Fruit fly (Drosophila melanogaster) whole organism: ENCODE measurements around the gene CG34034.

Source experiments
- CG8478 ChIP-seq: fragments of >200 bp; optimal IDR thresholded peaks from 2 replicates; lab custom pipeline; 2018; ENCODE audit warnings: inconsistent platforms
- Dll ChIP-seq: fragments of >200 bp; optimal IDR thresholded peaks from 2 replicates; lab custom pipeline; 2017
- EcR ChIP-seq, 2 experiments: fragments of >200 bp; optimal IDR thresholded peaks; 2 replicates each; lab custom pipeline; 2017; ENCODE audit warnings: missing biosample characterization in 2 of 2, missing genetic modification characterization in 2 of 2, missing genetic modification reagents in 2 of 2
- pan ChIP-seq: fragments of >200 bp; optimal IDR thresholded peaks from 2 replicates; lab custom pipeline; 2017
- psq ChIP-seq: fragments of >200 bp; optimal IDR thresholded peaks from 2 replicates; lab custom pipeline; 2017
- usp ChIP-seq: fragments of >200 bp; optimal IDR thresholded peaks from 2 replicates; lab custom pipeline; 2017; ENCODE audit warnings: missing biosample characterization, missing genetic modification characterization, mixed read lengths

CG34034 gene

dm6 chr3R:21726593-21726992, 12.3 kb downstream of the CG34034 start:
- TF ChIP-seq usp (no peak), EcR (GFP tag; optimal IDR thresholded peaks at IDR 0.05; lab: Kevin White, UChicago) (peak in 1 of 2 experiments; percentile 53)

- TF ChIP-seq Dll (lab: Kevin White, UChicago) (no peak), usp (no peak), psq (lab: Kevin White, UChicago) (no peak), pan (lab: Kevin White, UChicago) (no peak), CG8478 (no peak)
Observed at dm6 chr3R:21722457-21722856, 16.5 kb downstream of the CG34034 start.

- TF ChIP-seq EcR (GFP tag; optimal IDR thresholded peaks at IDR 0.05; lab: Kevin White, UChicago) (no peak), Dll (lab: Kevin White, UChicago) (no peak), usp (no peak), CG8478 (no peak), pan (lab: Kevin White, UChicago) (no peak), psq (lab: Kevin White, UChicago) (no peak)
Observed at dm6 chr3R:21719934-21720431, 18.9 kb downstream of the CG34034 start.

dm6 chr3R:21719420-21719933, 19.4 kb downstream of the CG34034 start, which contains the start of gene CG31176:
Gene CG31176, minus strand, starts transcription at chr3R:21719660.
- TF ChIP-seq Dll (lab: Kevin White, UChicago) = no peak
- TF ChIP-seq CG8478 = no peak
- no peak for TF ChIP-seq pan (lab: Kevin White, UChicago)
- TF ChIP-seq psq (lab: Kevin White, UChicago) = no peak
- TF ChIP-seq usp = no peak
- no peak for TF ChIP-seq EcR (GFP tag; optimal IDR thresholded peaks at IDR 0.05; lab: Kevin White, UChicago)

- no peak for TF ChIP-seq EcR (GFP tag; optimal IDR thresholded peaks at IDR 0.05; lab: Kevin White, UChicago)
- no peak for TF ChIP-seq Dll (lab: Kevin White, UChicago)
- TF ChIP-seq usp = no peak
- TF ChIP-seq CG8478 = no peak
- TF ChIP-seq psq (lab: Kevin White, UChicago) = no peak
- TF ChIP-seq pan (lab: Kevin White, UChicago) = no peak
Observed at dm6 chr3R:21704439-21704838, 34.5 kb downstream of the CG34034 start.

- TF ChIP-seq Dll (lab: Kevin White, UChicago) (no peak), usp (no peak), CG8478 (no peak), pan (lab: Kevin White, UChicago) (no peak), EcR (GFP tag; optimal IDR thresholded peaks at IDR 0.05; lab: Kevin White, UChicago) (no peak), psq (lab: Kevin White, UChicago) (no peak)
Observed at dm6 chr3R:21703346-21703745, 35.6 kb downstream of the CG34034 start.

- no peak for TF ChIP-seq pan (lab: Kevin White, UChicago)
- TF ChIP-seq psq (lab: Kevin White, UChicago) = no peak
- TF ChIP-seq EcR (GFP tag; optimal IDR thresholded peaks at IDR 0.05; lab: Kevin White, UChicago) = no peak
- TF ChIP-seq CG8478 = no peak
- no peak for TF ChIP-seq usp
- TF ChIP-seq Dll (lab: Kevin White, UChicago) = no peak
Observed at dm6 chr3R:21701529-21701928, 37.4 kb downstream of the CG34034 start.

- TF ChIP-seq EcR (GFP tag; optimal IDR thresholded peaks at IDR 0.05; lab: Kevin White, UChicago) (no peak), Dll (lab: Kevin White, UChicago) (no peak), usp (no peak), pan (lab: Kevin White, UChicago) (no peak)
Observed at dm6 chr3R:21700458-21700857, 38.5 kb downstream of the CG34034 start.

dm6 chr3R:21698895-21699300, 40.0 kb downstream of the CG34034 start:
- TF ChIP-seq pan (lab: Kevin White, UChicago) (no peak), CG8478 (no peak), usp (no peak), Dll (lab: Kevin White, UChicago) (no peak), psq (lab: Kevin White, UChicago) (no peak), EcR (GFP tag; optimal IDR thresholded peaks at IDR 0.05; lab: Kevin White, UChicago) (no peak)

- TF ChIP-seq psq (lab: Kevin White, UChicago) (no peak), Dll (lab: Kevin White, UChicago) (no peak), pan (lab: Kevin White, UChicago) (no peak), CG8478 (no peak), EcR (GFP tag; optimal IDR thresholded peaks at IDR 0.05; lab: Kevin White, UChicago) (no peak), usp (no peak)
Observed at dm6 chr3R:21693110-21693672, 45.7 kb downstream of the CG34034 start.

- TF ChIP-seq usp = no peak
- no peak for TF ChIP-seq Dll (lab: Kevin White, UChicago)
- TF ChIP-seq pan (lab: Kevin White, UChicago) = no peak
- TF ChIP-seq EcR (GFP tag; optimal IDR thresholded peaks at IDR 0.05; lab: Kevin White, UChicago) = no peak
- no peak for TF ChIP-seq psq (lab: Kevin White, UChicago)
- TF ChIP-seq CG8478 = no peak
Observed at dm6 chr3R:21691114-21691513, 47.8 kb downstream of the CG34034 start.

dm6 chr3R:21688596-21688995, 50.3 kb downstream of the CG34034 start:
- TF ChIP-seq Dll (lab: Kevin White, UChicago) (no peak), EcR (GFP tag; optimal IDR thresholded peaks at IDR 0.05; lab: Kevin White, UChicago) (no peak), CG8478 (no peak), psq (lab: Kevin White, UChicago) (no peak), usp (no peak), pan (lab: Kevin White, UChicago) (no peak)
